Worm (Caenorhabditis elegans) whole organism, L4/young adult: ENCODE measurements around the gene C13E3.1.

Experiments
- W03F9.2 ChIP-seq: fragments of 150-350 bp; optimal IDR thresholded peaks from 2 replicates; lab custom pipeline; 2014; ENCODE audit warnings: missing biosample characterization, missing genetic modification characterization
- him-1 ChIP-seq: sonication (generic microtip); optimal IDR thresholded peaks from 2 replicates; lab custom pipeline; 2016; ENCODE audit warnings: missing genotype, missing genetic modification reagents, missing genetic modification characterization, missing compliant biosample characterization

DNA sequence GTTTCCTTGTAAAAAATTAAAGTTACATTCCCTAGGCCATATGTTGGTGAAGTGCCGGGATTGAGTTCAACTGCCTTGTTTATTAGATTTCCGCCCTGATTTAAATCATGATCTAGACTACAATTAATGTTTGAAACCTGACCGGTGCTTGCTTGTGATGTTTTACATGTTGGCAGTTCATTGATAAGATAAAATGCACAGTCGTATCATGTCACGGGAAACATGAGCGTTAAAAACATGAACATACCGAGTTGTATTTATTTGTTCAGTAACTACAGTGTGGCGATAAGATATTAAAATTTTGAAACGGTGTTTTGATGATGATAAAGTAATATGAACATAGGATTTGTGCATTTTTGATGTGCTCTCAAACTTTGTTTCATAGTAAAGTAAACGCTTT is 39.5 kb downstream of the C13E3.1 start:
- no peak for TF ChIP-seq him-1
- TF ChIP-seq W03F9.2 (tag; lab: Kevin White, UChicago), result no peak
